Fruit fly (Drosophila melanogaster) whole organism, embryonic: ENCODE data around the gene lectin-37Da.

ENCODE experiments used
- Antp ChIP-seq: fragments of 200-800 bp; sonication (Bioruptor generic); optimal IDR thresholded peaks from 3 replicates; lab custom pipeline; 2016; ENCODE audit warnings: missing biosample characterization, missing genetic modification characterization
- Atf6 ChIP-seq: fragments of 200-800 bp; sonication (Bioruptor generic); IDR thresholded peaks from 2 replicates; pipeline ENCODE4 v1.3.6; 2022; ENCODE audit warnings: missing biosample characterization, missing genetic modification characterization
- CG10321 ChIP-seq: fragments of 200-800 bp; sonication (Bioruptor generic); IDR thresholded peaks from 2 replicates; pipeline ENCODE4 v1.3.6; 2022; ENCODE audit warnings: missing biosample characterization, missing genetic modification characterization
- CG10654 ChIP-seq: fragments of 200-800 bp; sonication (Bioruptor generic); optimal IDR thresholded peaks from 2 replicates; lab custom pipeline; 2016; ENCODE audit warnings: missing biosample characterization, missing genetic modification characterization
- CG12155 ChIP-seq: fragments of 200-800 bp; sonication (Bioruptor generic); optimal IDR thresholded peaks from 3 replicates; lab custom pipeline; 2016; ENCODE audit warnings: missing biosample characterization, missing genetic modification characterization
- CG12744 ChIP-seq: fragments of 200-800 bp; sonication (Bioruptor generic); optimal IDR thresholded peaks from 2 replicates; lab custom pipeline; 2016; ENCODE audit warnings: missing biosample characterization, missing genetic modification characterization
- CG13123 ChIP-seq: fragments of 200-800 bp; sonication (Bioruptor generic); optimal IDR thresholded peaks from 2 replicates; lab custom pipeline; 2016; ENCODE audit warnings: missing biosample characterization, missing genetic modification characterization
- CG13624 ChIP-seq: fragments of 200-800 bp; sonication (Bioruptor generic); optimal IDR thresholded peaks from 2 replicates; lab custom pipeline; 2016; ENCODE audit warnings: missing biosample characterization, missing genetic modification characterization
- CG14014 ChIP-seq: fragments of 200-800 bp; sonication (Bioruptor generic); IDR thresholded peaks from 2 replicates; pipeline ENCODE4 v1.3.6; 2022; ENCODE audit warnings: missing biosample characterization, missing genetic modification characterization
- CG1647 ChIP-seq: fragments of 200-800 bp; sonication (Bioruptor generic); optimal IDR thresholded peaks from 3 replicates; lab custom pipeline; 2016; ENCODE audit warnings: missing biosample characterization, missing genetic modification characterization
- CG2712 ChIP-seq: fragments of 200-800 bp; optimal IDR thresholded peaks from 3 replicates; lab custom pipeline; 2019; ENCODE audit warnings: missing biosample characterization, mild to moderate bottlenecking, missing genetic modification characterization, moderate library complexity
- CG32767 ChIP-seq: fragments of 200-800 bp; sonication (Bioruptor generic); IDR thresholded peaks from 2 replicates; pipeline ENCODE4 v1.3.6; 2022; ENCODE audit warnings: missing biosample characterization, missing genetic modification characterization
- CG4854 ChIP-seq: fragments of 200-800 bp; sonication (Bioruptor generic); optimal IDR thresholded peaks from 2 replicates; lab custom pipeline; 2016; ENCODE audit warnings: missing biosample characterization, missing genetic modification characterization, inconsistent platforms
- CG7271 ChIP-seq: fragments of 200-800 bp; sonication (Bioruptor generic); optimal IDR thresholded peaks from 2 replicates; lab custom pipeline; 2018; ENCODE audit warnings: missing biosample characterization, mild to moderate bottlenecking, missing genetic modification characterization, moderate library complexity
- CG8924 ChIP-seq: fragments of 200-800 bp; optimal IDR thresholded peaks from 3 replicates; lab custom pipeline; 2019; ENCODE audit warnings: missing biosample characterization, mild to moderate bottlenecking, missing genetic modification characterization, moderate library complexity
- CG8944 ChIP-seq: fragments of 200-800 bp; sonication (Bioruptor generic); optimal IDR thresholded peaks from 3 replicates; lab custom pipeline; 2016; ENCODE audit warnings: missing biosample characterization, missing genetic modification characterization
- CG9215 ChIP-seq: fragments of 200-800 bp; sonication (Bioruptor generic); IDR thresholded peaks from 2 replicates; pipeline ENCODE4 v1.3.6; 2022; ENCODE audit warnings: missing biosample characterization, missing genetic modification characterization
- CTCF ChIP-seq: fragments of 200-800 bp; sonication (Bioruptor generic); optimal IDR thresholded peaks from 2 replicates; lab custom pipeline; 2017; ENCODE audit warnings: missing biosample characterization, mild to moderate bottlenecking, missing genetic modification characterization, moderate library complexity
- Chrac-16 ChIP-seq: fragments of 200-800 bp; sonication (Bioruptor generic); optimal IDR thresholded peaks from 3 replicates; lab custom pipeline; 2016; ENCODE audit warnings: missing biosample characterization, missing genetic modification characterization
- Ets65A ChIP-seq: fragments of 200-800 bp; sonication (Bioruptor generic); peaks from one replicate; lab custom pipeline; 2016; ENCODE audit warnings: missing biosample characterization, missing genetic modification characterization
- Ets97D ChIP-seq: fragments of 200-800 bp; sonication (Bioruptor generic); optimal IDR thresholded peaks from 3 replicates; lab custom pipeline; 2016; ENCODE audit warnings: missing biosample characterization, missing genetic modification characterization
- HLH3B ChIP-seq: fragments of 200-800 bp; sonication (Bioruptor generic); IDR thresholded peaks from 2 replicates; pipeline ENCODE4 v1.3.6; 2022; ENCODE audit warnings: missing biosample characterization, missing genetic modification characterization
- Hr51 ChIP-seq, 2 experiments: fragments of 200-800 bp; sonication (Bioruptor generic); optimal IDR thresholded peaks; 2 replicates in 1 of 2; 3 replicates in 1 of 2; lab custom pipeline; 2016 to 2018; ENCODE audit warnings: missing biosample characterization in 2 of 2, missing genetic modification characterization in 2 of 2, mild to moderate bottlenecking in 1 of 2, moderate library complexity in 1 of 2
- Lim3 ChIP-seq: fragments of 200-800 bp; sonication (Bioruptor generic); IDR thresholded peaks from 2 replicates; pipeline ENCODE4 v1.3.6; 2022; ENCODE audit warnings: missing biosample characterization, missing genetic modification characterization
- NC2α ChIP-seq: fragments of 200-800 bp; sonication (Bioruptor generic); optimal IDR thresholded peaks from 2 replicates; lab custom pipeline; 2016; ENCODE audit warnings: missing biosample characterization, missing genetic modification characterization
- Oli ChIP-seq: fragments of 200-800 bp; sonication (Bioruptor generic); optimal IDR thresholded peaks from 2 replicates; lab custom pipeline; 2018; ENCODE audit warnings: missing biosample characterization, mild to moderate bottlenecking, missing genetic modification characterization, moderate library complexity
- Poxn ChIP-seq: fragments of 200-800 bp; sonication (Bioruptor generic); IDR thresholded peaks from 2 replicates; pipeline ENCODE4 v1.3.6; 2022; ENCODE audit warnings: missing biosample characterization, missing genetic modification characterization
- Rx ChIP-seq: fragments of 200-800 bp; sonication (Bioruptor generic); IDR thresholded peaks from 2 replicates; pipeline ENCODE4 v1.3.6; 2022; ENCODE audit warnings: missing biosample characterization, missing genetic modification characterization
- Scr ChIP-seq: fragments of 200-800 bp; sonication (Bioruptor generic); IDR thresholded peaks from 2 replicates; pipeline ENCODE4 v1.3.6; 2022; ENCODE audit warnings: missing biosample characterization, missing genetic modification characterization; ENCODE audit not compliant: partially characterized antibody
- Spps ChIP-seq: fragments of 200-800 bp; sonication (Bioruptor generic); optimal IDR thresholded peaks from 2 replicates; lab custom pipeline; 2018; ENCODE audit warnings: missing biosample characterization, mild to moderate bottlenecking, missing genetic modification characterization
- Xrp1 ChIP-seq: fragments of 200-800 bp; sonication (Bioruptor generic); IDR thresholded peaks from 2 replicates; pipeline ENCODE4 v1.3.6; 2022; ENCODE audit warnings: missing biosample characterization, missing genetic modification characterization
- amos ChIP-seq: fragments of 200-800 bp; sonication (Bioruptor generic); IDR thresholded peaks from 2 replicates; pipeline ENCODE4 v1.3.6; 2022; ENCODE audit warnings: missing biosample characterization, missing genetic modification characterization; ENCODE audit not compliant: partially characterized antibody
- ato ChIP-seq: fragments of 200-800 bp; sonication (Bioruptor generic); IDR thresholded peaks from 2 replicates; pipeline ENCODE4 v1.3.6; 2022; ENCODE audit warnings: missing biosample characterization, missing genetic modification characterization; ENCODE audit not compliant: partially characterized antibody
- cad ChIP-seq: fragments of >200 bp; optimal IDR thresholded peaks from 2 replicates; lab custom pipeline; 2017; ENCODE audit warnings: missing biosample characterization, missing genetic modification characterization
- cwo ChIP-seq: fragments of 200-800 bp; sonication (Bioruptor generic); optimal IDR thresholded peaks from 3 replicates; lab custom pipeline; 2017; ENCODE audit warnings: missing biosample characterization, missing genetic modification characterization, mild to moderate bottlenecking, moderate library complexity, missing genetic modification reagents
- esg ChIP-seq: fragments of 200-800 bp; sonication (Bioruptor generic); conservative IDR thresholded peaks from 2 replicates; pipeline ENCODE4 v1.3.6; 2022; ENCODE audit warnings: missing biosample characterization, missing genetic modification characterization
- fd96Cb ChIP-seq: fragments of 200-800 bp; sonication (Bioruptor generic); optimal IDR thresholded peaks from 2 replicates; lab custom pipeline; 2018; ENCODE audit warnings: missing biosample characterization, mild to moderate bottlenecking, missing genetic modification characterization, moderate library complexity
- jumu ChIP-seq: fragments of 200-800 bp; sonication (Bioruptor generic); optimal IDR thresholded peaks from 3 replicates; lab custom pipeline; 2016; ENCODE audit warnings: missing biosample characterization, missing genetic modification characterization
- lmd ChIP-seq: fragments of 200-800 bp; sonication (Bioruptor generic); IDR thresholded peaks from 2 replicates; pipeline ENCODE4 v1.3.6; 2022; ENCODE audit warnings: missing biosample characterization, missing genetic modification characterization
- nerfin-1 ChIP-seq: fragments of 200-800 bp; sonication (Bioruptor generic); optimal IDR thresholded peaks from 3 replicates; lab custom pipeline; 2019; ENCODE audit warnings: missing biosample characterization, mild to moderate bottlenecking, missing genetic modification characterization, moderate library complexity
- pho ChIP-seq: fragments of 200-800 bp; sonication (Bioruptor generic); optimal IDR thresholded peaks from 2 replicates; lab custom pipeline; 2016; ENCODE audit warnings: missing biosample characterization, missing genetic modification characterization
- prd ChIP-seq, 3 experiments: fragments of >200 bp in 2 of 3; fragments of 200-800 bp in 1 of 3; sonication (Bioruptor generic) in 1 of 3; optimal IDR thresholded peaks in 2 of 3; IDR thresholded peaks in 1 of 3; 2 replicates in 2 of 3; 3 replicates in 1 of 3; pipeline versions ENCODE4 v1.3.6 to Lab custom; 2017 to 2022; ENCODE audit warnings: missing biosample characterization in 1 of 3, missing genetic modification characterization in 1 of 3
- sens ChIP-seq: fragments of 200-800 bp; sonication (Bioruptor generic); peaks from one replicate; lab custom pipeline; 2016; ENCODE audit warnings: missing biosample characterization, missing genetic modification characterization
- stwl ChIP-seq: fragments of 200-800 bp; sonication (Bioruptor generic); optimal IDR thresholded peaks from 3 replicates; lab custom pipeline; 2018; ENCODE audit warnings: missing biosample characterization, mild to moderate bottlenecking, missing genetic modification characterization, moderate library complexity
- unpg ChIP-seq: fragments of 200-800 bp; sonication (Bioruptor generic); optimal IDR thresholded peaks from 3 replicates; lab custom pipeline; 2018; ENCODE audit warnings: missing biosample characterization, mild to moderate bottlenecking, missing genetic modification characterization, moderate library complexity
- usp ChIP-seq: fragments of >200 bp; optimal IDR thresholded peaks from 2 replicates; lab custom pipeline; 2017; ENCODE audit warnings: missing biosample characterization, missing genetic modification characterization
- vnd ChIP-seq: fragments of 200-800 bp; sonication (Bioruptor generic); IDR thresholded peaks from 3 replicates; pipeline ENCODE4 v1.3.6; 2022; ENCODE audit warnings: missing biosample characterization, missing genetic modification characterization; ENCODE audit not compliant: partially characterized antibody
- wdn ChIP-seq: fragments of 200-800 bp; sonication (Bioruptor generic); IDR thresholded peaks from 2 replicates; pipeline ENCODE4 v1.3.6; 2022; ENCODE audit warnings: missing biosample characterization, missing genetic modification characterization
- wor ChIP-seq: fragments of 200-800 bp; sonication (Bioruptor generic); IDR thresholded peaks from 2 replicates; pipeline ENCODE4 v1.3.6; 2022; ENCODE audit warnings: missing biosample characterization, missing genetic modification characterization
- zen2 ChIP-seq: fragments of 200-800 bp; sonication (Bioruptor generic); IDR thresholded peaks from 3 replicates; pipeline ENCODE4 v1.3.6; 2022; ENCODE audit warnings: missing biosample characterization, missing genetic modification characterization; ENCODE audit not compliant: partially characterized antibody

The lectin-37Da gene

dm6 chr2L:19423467-19424122, 5.5 kb downstream of the lectin-37Da start, which contains the start of the genes Alp12 and CG13085 (continued):
- TF ChIP-seq CG2712 (tag; lab: Kevin White, UChicago), result peak; percentile 99
- peak; percentile 93 for TF ChIP-seq Spps (tag; lab: Kevin White, UChicago)
- TF ChIP-seq CG4854 (GFP tag; lab: Kevin White, UChicago), result peak; percentile 91
- TF ChIP-seq fd96Cb (tag; lab: Kevin White, UChicago), result peak; percentile 97
- TF ChIP-seq CG13123, result peak; percentile 90
- TF ChIP-seq CG12155 (GFP tag; lab: Kevin White, UChicago), result peak; percentile 95
- TF ChIP-seq sens (GFP tag; lab: Kevin White, UChicago), result peak; percentile 99
- peak; percentile 95 for TF ChIP-seq CG14014 (GFP tag; lab: Robert Waterston, UW)
- TF ChIP-seq Ets97D (GFP tag; lab: Kevin White, UChicago), result peak; percentile 79
- peak; percentile 97 for TF ChIP-seq unpg (GFP tag; lab: Kevin White, UChicago)
- peak; percentile 99 for TF ChIP-seq Oli (tag; lab: Kevin White, UChicago)
- TF ChIP-seq cwo (GFP tag; lab: Kevin White, UChicago), result peak; percentile 97
- TF ChIP-seq wor (GFP tag; lab: Robert Waterston, UW), result peak; percentile 98
- TF ChIP-seq NC2α, result peak; percentile 84
- TF ChIP-seq CG12744 (GFP tag; lab: Kevin White, UChicago), result peak; percentile 95
- peak; percentile 88 for TF ChIP-seq Rx (GFP tag; lab: Robert Waterston, UW)
- no peak for TF ChIP-seq ato (GFP tag; lab: Robert Waterston, UW)
- TF ChIP-seq esg (GFP tag; lab: Robert Waterston, UW), result peak; percentile 96
- TF ChIP-seq Atf6, result peak; percentile 98
- peak; percentile 97 for TF ChIP-seq CG32767 (GFP tag; lab: Robert Waterston, UW)
- TF ChIP-seq CG8924, result peak; percentile 99
- TF ChIP-seq Ets65A (GFP tag; lab: Kevin White, UChicago), result peak; percentile 98
- TF ChIP-seq Antp (GFP tag; lab: Kevin White, UChicago), result peak; percentile 90
- peak; percentile 91 for TF ChIP-seq Lim3 (GFP tag; lab: Robert Waterston, UW)
- TF ChIP-seq CG10654 (GFP tag; lab: Kevin White, UChicago), result peak; percentile 93
- peak; percentile 89 for TF ChIP-seq Poxn (GFP tag; lab: Robert Waterston, UW)
- TF ChIP-seq HLH3B (GFP tag; lab: Robert Waterston, UW), result peak; percentile 93
- TF ChIP-seq Chrac-16, result peak; percentile 95
- peak; percentile 96 for TF ChIP-seq CG13624 (GFP tag; lab: Kevin White, UChicago)
- TF ChIP-seq CTCF, result peak; percentile 74
- peak; percentile 66 for TF ChIP-seq CG7271 (tag; lab: Kevin White, UChicago)
- peak; percentile 31 for TF ChIP-seq stwl (tag; lab: Kevin White, UChicago)
- no peak; the same call in 1 of the 2 replicates for TF ChIP-seq amos
- peak; percentile 98 for TF ChIP-seq nerfin-1
- TF ChIP-seq Scr (GFP tag; lab: Robert Waterston, UW), result no peak
- TF ChIP-seq usp, result no peak
- TF ChIP-seq lmd (GFP tag; lab: Robert Waterston, UW), result peak; percentile 98
- no peak for TF ChIP-seq zen2
- peak; percentile 97 for TF ChIP-seq Xrp1 (GFP tag; lab: Robert Waterston, UW)
- no peak for TF ChIP-seq vnd (GFP tag; lab: Robert Waterston, UW)
- TF ChIP-seq CG9215, result peak; percentile 95
- TF ChIP-seq CG8944 (GFP tag; lab: Kevin White, UChicago), result peak; percentile 87
- peak; percentile 78; the same call in 1 of the 2 replicates for TF ChIP-seq CG10321 (GFP tag; lab: Robert Waterston, UW)
- TF ChIP-seq cad (GFP tag; lab: Kevin White, UChicago), result no peak
- TF ChIP-seq jumu (GFP tag; lab: Kevin White, UChicago), result peak; percentile 85
- TF ChIP-seq prd (optimal IDR thresholded peaks at IDR 0.05; lab: Kevin White, UChicago), result no peak
- peak; percentile 97 for TF ChIP-seq prd (GFP tag; IDR thresholded peaks at IDR 0.05; lab: Robert Waterston, UW)
- TF ChIP-seq Hr51 (GFP tag; optimal IDR thresholded peaks at IDR 0.05; lab: Kevin White, UChicago), result peak; percentile 94 to 99
- TF ChIP-seq pho (GFP tag; lab: Kevin White, UChicago), result peak; percentile 95
- peak; percentile 93 for TF ChIP-seq wdn (GFP tag; lab: Robert Waterston, UW)
- peak; percentile 93 for TF ChIP-seq CG1647
